Fruit fly (Drosophila melanogaster): ENCODE measurements around the gene Cpr30F.

The Cpr30F gene

DNA sequence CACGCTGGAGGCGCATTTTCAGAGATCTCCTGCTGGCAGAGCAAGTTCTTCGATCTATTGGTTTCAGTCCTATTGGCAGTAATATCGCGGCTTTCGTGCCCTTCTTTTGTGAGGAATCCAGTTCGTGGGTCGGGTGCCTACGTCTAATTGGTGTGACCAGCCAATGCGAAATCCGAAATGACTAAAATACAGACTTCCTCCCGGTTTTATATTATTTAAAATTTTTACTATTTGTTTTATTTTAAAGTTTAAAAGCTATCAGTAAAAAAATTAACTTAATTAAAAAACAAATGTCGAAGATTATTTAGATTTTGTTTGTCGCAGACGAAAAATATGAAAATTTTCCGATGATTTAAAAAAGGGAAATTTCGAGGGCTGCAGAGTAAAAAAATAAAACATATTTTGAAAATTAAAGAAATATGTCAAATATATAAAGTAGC is 30.7 kb upstream of the Cpr30F start, which contains the start of gene CG5850:
TSS of gene CG5850 (minus strand) at position 347 of the 440 bp plus-strand sequence.
- TF ChIP-seq CG7045 (GFP tag; optimal IDR thresholded peaks at IDR 0.05) (no peak), ovo (GFP tag; optimal IDR thresholded peaks at IDR 0.05) (no peak), CG1620 (GFP tag; optimal IDR thresholded peaks at IDR 0.05) (no peak), CG14711 (tag; optimal IDR thresholded peaks at IDR 0.05) (peak; percentile 16), CG5204 (GFP tag; optimal IDR thresholded peaks at IDR 0.05) (no peak), bab1 (GFP tag; optimal IDR thresholded peaks at IDR 0.05) (peak; percentile 71), CG11617 (GFP tag; optimal IDR thresholded peaks at IDR 0.05) (peak; percentile 22), Clk (GFP tag; optimal IDR thresholded peaks at IDR 0.05) (no peak), cic (GFP tag; optimal IDR thresholded peaks at IDR 0.05) (no peak), toe (GFP tag; optimal IDR thresholded peaks at IDR 0.05) (no peak), Crg-1 (GFP tag; optimal IDR thresholded peaks at IDR 0.05) (no peak), cnc (optimal IDR thresholded peaks at IDR 0.05) (no peak), CG12768 (GFP tag; optimal IDR thresholded peaks at IDR 0.05) (no peak), Mnt (GFP tag; optimal IDR thresholded peaks at IDR 0.05) (peak; percentile 15), pad (GFP tag; optimal IDR thresholded peaks at IDR 0.05) (no peak), CG33017 (tag; optimal IDR thresholded peaks at IDR 0.05) (no peak), tj (GFP tag; optimal IDR thresholded peaks at IDR 0.05) (no peak), kay (GFP tag; ENCODE audit: borderline replicate concordance) (no peak), CG7101 (tag; optimal IDR thresholded peaks at IDR 0.05) (peak; percentile 47), Hr96 (GFP tag; optimal IDR thresholded peaks at IDR 0.05) (no peak)

DNA sequence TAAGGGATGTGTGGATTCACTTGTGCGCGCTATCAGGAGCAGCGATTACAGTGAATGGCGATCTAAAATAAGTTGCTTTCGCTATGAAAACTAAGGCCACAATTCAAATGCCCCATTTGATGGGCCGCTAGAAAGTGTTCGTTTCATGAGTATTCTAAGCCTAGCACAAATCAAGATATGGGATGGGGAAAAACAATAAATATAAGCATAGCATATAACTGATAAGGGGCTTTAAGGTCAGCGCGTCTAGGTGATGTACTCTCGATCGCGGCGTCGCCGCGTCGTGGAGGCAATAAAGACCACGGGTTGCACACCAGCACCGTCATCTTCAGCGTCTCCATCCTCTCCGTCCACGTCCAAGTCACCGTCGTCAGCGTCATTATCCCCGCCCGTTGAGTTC is 27.8 kb upstream of the Cpr30F start:
- TF ChIP-seq CG33017 (tag; optimal IDR thresholded peaks at IDR 0.05) (no peak), CG11617 (GFP tag; optimal IDR thresholded peaks at IDR 0.05) (no peak), cic (GFP tag; optimal IDR thresholded peaks at IDR 0.05) (no peak), pad (GFP tag; optimal IDR thresholded peaks at IDR 0.05) (no peak), cnc (optimal IDR thresholded peaks at IDR 0.05) (no peak), Hr96 (GFP tag; optimal IDR thresholded peaks at IDR 0.05) (no peak), CG1620 (GFP tag; optimal IDR thresholded peaks at IDR 0.05) (no peak), CG7101 (tag; optimal IDR thresholded peaks at IDR 0.05) (no peak), Clk (GFP tag; optimal IDR thresholded peaks at IDR 0.05) (no peak), CG14711 (tag; optimal IDR thresholded peaks at IDR 0.05) (no peak), Mnt (GFP tag; optimal IDR thresholded peaks at IDR 0.05) (no peak), bab1 (GFP tag; optimal IDR thresholded peaks at IDR 0.05) (no peak), ovo (GFP tag; optimal IDR thresholded peaks at IDR 0.05) (no peak), CG5204 (GFP tag; optimal IDR thresholded peaks at IDR 0.05) (no peak), Crg-1 (GFP tag; optimal IDR thresholded peaks at IDR 0.05) (no peak), toe (GFP tag; optimal IDR thresholded peaks at IDR 0.05) (no peak), CG12768 (GFP tag; optimal IDR thresholded peaks at IDR 0.05) (no peak), kay (GFP tag; ENCODE audit: borderline replicate concordance) (no peak), tj (GFP tag; optimal IDR thresholded peaks at IDR 0.05) (no peak)

- TF ChIP-seq cic (GFP tag; optimal IDR thresholded peaks at IDR 0.05) = peak; percentile 51
- peak; percentile 68 for TF ChIP-seq tj (GFP tag; optimal IDR thresholded peaks at IDR 0.05)
- no peak for TF ChIP-seq Hr96 (GFP tag; optimal IDR thresholded peaks at IDR 0.05)
- peak; percentile 94 for TF ChIP-seq CG14711 (tag; optimal IDR thresholded peaks at IDR 0.05)
- peak; percentile 45 for TF ChIP-seq Clk (GFP tag; optimal IDR thresholded peaks at IDR 0.05)
- TF ChIP-seq Crg-1 (GFP tag; optimal IDR thresholded peaks at IDR 0.05) = peak; percentile 73
- peak; percentile 85 for TF ChIP-seq CG12768 (GFP tag; optimal IDR thresholded peaks at IDR 0.05)
- TF ChIP-seq CG33017 (tag; optimal IDR thresholded peaks at IDR 0.05) = peak; percentile 93
- TF ChIP-seq kay (GFP tag; ENCODE audit: borderline replicate concordance) = no peak
- TF ChIP-seq toe (GFP tag; optimal IDR thresholded peaks at IDR 0.05) = no peak
- peak; percentile 65 for TF ChIP-seq ovo (GFP tag; optimal IDR thresholded peaks at IDR 0.05)
- TF ChIP-seq CG11617 (GFP tag; optimal IDR thresholded peaks at IDR 0.05) = peak; percentile 92
- peak; percentile 74 for TF ChIP-seq Mnt (GFP tag; optimal IDR thresholded peaks at IDR 0.05)
- peak; percentile 95 for TF ChIP-seq CG7101 (tag; optimal IDR thresholded peaks at IDR 0.05)
- TF ChIP-seq bab1 (GFP tag; optimal IDR thresholded peaks at IDR 0.05) = peak; percentile 96
- TF ChIP-seq pad (GFP tag; optimal IDR thresholded peaks at IDR 0.05) = peak; percentile 64
- TF ChIP-seq CG1620 (GFP tag; optimal IDR thresholded peaks at IDR 0.05) = peak; percentile 83
- peak; percentile 84 for TF ChIP-seq CG7045 (GFP tag; optimal IDR thresholded peaks at IDR 0.05)
- TF ChIP-seq cnc (optimal IDR thresholded peaks at IDR 0.05) = no peak
- no peak for TF ChIP-seq CG5204 (GFP tag; optimal IDR thresholded peaks at IDR 0.05)
Measured at dm6 chr2L:9956993-9957652, 24.2 kb upstream of the Cpr30F start, which contains the start of the genes CG4658 and CG5846. CG4658 (plus strand) TSS chr2L:9957132. CG5846 (minus strand) TSS chr2L:9957237.

dm6 chr2L:9954696-9955095 is 21.7 kb upstream of the Cpr30F start:
- no peak for TF ChIP-seq Mnt (GFP tag; optimal IDR thresholded peaks at IDR 0.05)
- TF ChIP-seq CG11617 (GFP tag; optimal IDR thresholded peaks at IDR 0.05) = no peak
- no peak for TF ChIP-seq CG12768 (GFP tag; optimal IDR thresholded peaks at IDR 0.05)
- TF ChIP-seq Crg-1 (GFP tag; optimal IDR thresholded peaks at IDR 0.05) = no peak
- no peak for TF ChIP-seq pad (GFP tag; optimal IDR thresholded peaks at IDR 0.05)
- no peak for TF ChIP-seq CG14711 (tag; optimal IDR thresholded peaks at IDR 0.05)
- TF ChIP-seq ovo (GFP tag; optimal IDR thresholded peaks at IDR 0.05) = no peak
- no peak for TF ChIP-seq cic (GFP tag; optimal IDR thresholded peaks at IDR 0.05)
- no peak for TF ChIP-seq Hr96 (GFP tag; optimal IDR thresholded peaks at IDR 0.05)
- TF ChIP-seq CG33017 (tag; optimal IDR thresholded peaks at IDR 0.05) = no peak
- TF ChIP-seq bab1 (GFP tag; optimal IDR thresholded peaks at IDR 0.05) = no peak
- TF ChIP-seq CG7045 (GFP tag; optimal IDR thresholded peaks at IDR 0.05) = no peak
- no peak for TF ChIP-seq CG1620 (GFP tag; optimal IDR thresholded peaks at IDR 0.05)
- TF ChIP-seq kay (GFP tag; ENCODE audit: borderline replicate concordance) = no peak
- TF ChIP-seq cnc (optimal IDR thresholded peaks at IDR 0.05) = no peak
- no peak for TF ChIP-seq tj (GFP tag; optimal IDR thresholded peaks at IDR 0.05)
- no peak for TF ChIP-seq CG5204 (GFP tag; optimal IDR thresholded peaks at IDR 0.05)
- TF ChIP-seq CG7101 (tag; optimal IDR thresholded peaks at IDR 0.05) = no peak

- TF ChIP-seq CG1620 (GFP tag; optimal IDR thresholded peaks at IDR 0.05) (no peak), CG12768 (GFP tag; optimal IDR thresholded peaks at IDR 0.05) (peak; percentile 90), Crg-1 (GFP tag; optimal IDR thresholded peaks at IDR 0.05) (peak; percentile 69), CG33017 (tag; optimal IDR thresholded peaks at IDR 0.05) (peak; percentile 89), ovo (GFP tag; optimal IDR thresholded peaks at IDR 0.05) (peak; percentile 38), CG5204 (GFP tag; optimal IDR thresholded peaks at IDR 0.05) (no peak), Clk (GFP tag; optimal IDR thresholded peaks at IDR 0.05) (peak; percentile 61), Mnt (GFP tag; optimal IDR thresholded peaks at IDR 0.05) (peak; percentile 85), cic (GFP tag; optimal IDR thresholded peaks at IDR 0.05) (peak; percentile 50), CG14711 (tag; optimal IDR thresholded peaks at IDR 0.05) (peak; percentile 95), CG7045 (GFP tag; optimal IDR thresholded peaks at IDR 0.05) (peak; percentile 89), cnc (optimal IDR thresholded peaks at IDR 0.05) (no peak), pad (GFP tag; optimal IDR thresholded peaks at IDR 0.05) (peak; percentile 79), Hr96 (GFP tag; optimal IDR thresholded peaks at IDR 0.05) (peak; percentile 17), kay (GFP tag; ENCODE audit: borderline replicate concordance) (no peak), toe (GFP tag; optimal IDR thresholded peaks at IDR 0.05) (peak; percentile 60), CG11617 (GFP tag; optimal IDR thresholded peaks at IDR 0.05) (peak; percentile 89), bab1 (GFP tag; optimal IDR thresholded peaks at IDR 0.05) (peak; percentile 92), tj (GFP tag; optimal IDR thresholded peaks at IDR 0.05) (peak; percentile 61), CG7101 (tag; optimal IDR thresholded peaks at IDR 0.05) (peak; percentile 94)
Measured at dm6 chr2L:9954119-9954518, 21.2 kb upstream of the Cpr30F start, which contains the start of the genes CG13126 and CG4709. CG13126 (minus strand) TSS chr2L:9954181. CG4709 (plus strand) TSS chr2L:9954325.
